Fruit fly (Drosophila melanogaster) whole organism, embryonic: ENCODE measurements around the gene Tg.
A peak's percentile ranks its signal among the peaks of the same experiment; 100 is the strongest.

ENCODE experiments used
- Ada2b ChIP-seq: fragments of 200-800 bp; sonication (Bioruptor generic); IDR thresholded peaks from 2 replicates; pipeline ENCODE4 v1.3.6; 2022; ENCODE audit warnings: missing biosample characterization, missing genetic modification characterization
- BtbVII ChIP-seq: fragments of 200-800 bp; sonication (Bioruptor generic); optimal IDR thresholded peaks from 3 replicates; lab custom pipeline; 2017; ENCODE audit warnings: missing biosample characterization, mild to moderate bottlenecking, missing genetic modification characterization
- CG11085 ChIP-seq: fragments of 200-800 bp; sonication (Bioruptor generic); IDR thresholded peaks from 2 replicates; pipeline ENCODE4 v1.3.6; 2022; ENCODE audit warnings: missing biosample characterization, missing genetic modification characterization
- CG11398 ChIP-seq: fragments of 200-800 bp; sonication (Bioruptor generic); optimal IDR thresholded peaks from 2 replicates; lab custom pipeline; 2016; ENCODE audit warnings: missing biosample characterization, missing genetic modification characterization
- CG11456 ChIP-seq: fragments of 200-800 bp; sonication (Bioruptor generic); IDR thresholded peaks from 3 replicates; pipeline ENCODE4 v1.3.6; 2022; ENCODE audit warnings: missing biosample characterization, missing genetic modification characterization
- CG12391 ChIP-seq: fragments of 200-800 bp; sonication (Bioruptor generic); optimal IDR thresholded peaks from 3 replicates; lab custom pipeline; 2018; ENCODE audit warnings: missing biosample characterization, mild to moderate bottlenecking, missing genetic modification characterization, moderate library complexity
- CG13287 ChIP-seq: fragments of 200-800 bp; sonication (Bioruptor generic); IDR thresholded peaks from 2 replicates; pipeline ENCODE4 v1.3.6; 2022; ENCODE audit warnings: missing biosample characterization, missing genetic modification characterization; ENCODE audit not compliant: partially characterized antibody
- CG14965 ChIP-seq: fragments of 200-800 bp; sonication (Bioruptor generic); optimal IDR thresholded peaks from 2 replicates; lab custom pipeline; 2016; ENCODE audit warnings: missing biosample characterization, missing genetic modification characterization, borderline replicate concordance
- CG15073 ChIP-seq: fragments of 200-800 bp; sonication (Bioruptor generic); optimal IDR thresholded peaks from 2 replicates; lab custom pipeline; 2016; ENCODE audit warnings: missing biosample characterization, missing genetic modification characterization
- CG15514 ChIP-seq: fragments of 200-800 bp; sonication (Bioruptor generic); optimal IDR thresholded peaks from 3 replicates; lab custom pipeline; 2017; ENCODE audit warnings: missing biosample characterization, missing genetic modification characterization, mild to moderate bottlenecking, moderate library complexity, missing genetic modification reagents
- CG17385 ChIP-seq: fragments of 200-800 bp; sonication (Bioruptor generic); optimal IDR thresholded peaks from 3 replicates; lab custom pipeline; 2018; ENCODE audit warnings: missing biosample characterization, mild to moderate bottlenecking, missing genetic modification characterization
- CG17612 ChIP-seq: fragments of 200-800 bp; sonication (Bioruptor generic); IDR thresholded peaks from 2 replicates; pipeline ENCODE4 v1.3.6; 2022; ENCODE audit warnings: missing biosample characterization, missing genetic modification characterization
- CG1832 ChIP-seq: fragments of 200-800 bp; sonication (Bioruptor generic); optimal IDR thresholded peaks from 2 replicates; lab custom pipeline; 2017; ENCODE audit warnings: missing biosample characterization, mild to moderate bottlenecking, missing genetic modification characterization, inconsistent platforms
- CG18476 ChIP-seq: fragments of 200-800 bp; sonication (Bioruptor generic); optimal IDR thresholded peaks from 2 replicates; lab custom pipeline; 2016; ENCODE audit warnings: missing biosample characterization, mild to moderate bottlenecking, missing genetic modification characterization
- CG4424 ChIP-seq: fragments of 200-800 bp; sonication (Bioruptor generic); optimal IDR thresholded peaks from 3 replicates; lab custom pipeline; 2016; ENCODE audit warnings: missing biosample characterization, missing genetic modification characterization
- CG5953 ChIP-seq: fragments of 200-800 bp; sonication (Bioruptor generic); IDR thresholded peaks from 2 replicates; pipeline ENCODE4 v1.3.6; 2022; ENCODE audit warnings: missing biosample characterization, missing genetic modification characterization
- CG6654 ChIP-seq: fragments of 200-800 bp; sonication (Bioruptor generic); optimal IDR thresholded peaks from 2 replicates; lab custom pipeline; 2017; ENCODE audit warnings: missing biosample characterization, mild to moderate bottlenecking, missing genetic modification characterization
- CG7357 ChIP-seq: fragments of 200-800 bp; sonication (Bioruptor generic); IDR thresholded peaks from 3 replicates; pipeline ENCODE4 v1.3.6; 2022; ENCODE audit warnings: missing biosample characterization, missing genetic modification characterization
- CG9215 ChIP-seq: fragments of 200-800 bp; sonication (Bioruptor generic); IDR thresholded peaks from 2 replicates; pipeline ENCODE4 v1.3.6; 2022; ENCODE audit warnings: missing biosample characterization, missing genetic modification characterization
- CG9797 ChIP-seq: fragments of 200-800 bp; sonication (Bioruptor generic); optimal IDR thresholded peaks from 3 replicates; lab custom pipeline; 2018; ENCODE audit warnings: missing biosample characterization, mild to moderate bottlenecking, missing genetic modification characterization
- D19B ChIP-seq: fragments of 200-800 bp; sonication (Bioruptor generic); optimal IDR thresholded peaks from 2 replicates; lab custom pipeline; 2017; ENCODE audit warnings: missing biosample characterization, mild to moderate bottlenecking, missing genetic modification characterization
- E2f1 ChIP-seq: fragments of 200-800 bp; sonication (Bioruptor generic); IDR thresholded peaks from 2 replicates; pipeline ENCODE4 v1.3.6; 2022; ENCODE audit warnings: missing biosample characterization, missing genetic modification characterization
- HLHmδ ChIP-seq: fragments of 200-800 bp; sonication (Bioruptor generic); optimal IDR thresholded peaks from 2 replicates; lab custom pipeline; 2018; ENCODE audit warnings: missing biosample characterization, mild to moderate bottlenecking, missing genetic modification characterization, moderate library complexity
- Hand ChIP-seq: fragments of 200-800 bp; sonication (Bioruptor generic); optimal IDR thresholded peaks from 2 replicates; lab custom pipeline; 2017; ENCODE audit warnings: mild to moderate bottlenecking, missing biosample characterization, missing genetic modification reagents, missing genetic modification characterization
- Jarid2 ChIP-seq: fragments of 200-800 bp; sonication (Bioruptor generic); optimal IDR thresholded peaks from 3 replicates; lab custom pipeline; 2017; ENCODE audit warnings: mild to moderate bottlenecking, missing biosample characterization, missing genetic modification reagents, missing genetic modification characterization
- Lhr ChIP-seq: fragments of 200-800 bp; sonication (Bioruptor generic); optimal IDR thresholded peaks from 3 replicates; lab custom pipeline; 2017; ENCODE audit warnings: mild to moderate bottlenecking, missing biosample characterization, missing genetic modification reagents, missing genetic modification characterization
- Med ChIP-seq: fragments of 200-800 bp; sonication (Bioruptor generic); peaks from one replicate; lab custom pipeline; 2016; ENCODE audit warnings: missing biosample characterization, missing genetic modification characterization, mild to moderate bottlenecking, inconsistent platforms, moderate library complexity
- Nf-YA ChIP-seq: fragments of 200-800 bp; sonication (Bioruptor generic); IDR thresholded peaks from 2 replicates; pipeline ENCODE4 v1.3.6; 2022; ENCODE audit warnings: missing biosample characterization, missing genetic modification characterization
- Pdp1 ChIP-seq, 2 experiments: fragments of 200-800 bp; sonication (Bioruptor generic); optimal IDR thresholded peaks; 3 replicates each; lab custom pipeline; 2016; ENCODE audit warnings: missing biosample characterization in 2 of 2, missing genetic modification characterization in 2 of 2, mild to moderate bottlenecking in 1 of 2, moderate library complexity in 1 of 2
- Six4 ChIP-seq: fragments of 200-800 bp; sonication (Bioruptor generic); optimal IDR thresholded peaks from 2 replicates; lab custom pipeline; 2016; ENCODE audit warnings: missing biosample characterization, missing genetic modification characterization
- Tbp ChIP-seq: fragments of >200 bp; optimal IDR thresholded peaks from 2 replicates; lab custom pipeline; 2018; ENCODE audit warnings: missing biosample characterization, missing genetic modification characterization
- ab ChIP-seq: fragments of 200-800 bp; sonication (Bioruptor generic); optimal IDR thresholded peaks from 2 replicates; lab custom pipeline; 2016; ENCODE audit warnings: missing biosample characterization, missing genetic modification characterization
- abd-A ChIP-seq: fragments of 200-800 bp; sonication (Bioruptor generic); optimal IDR thresholded peaks from 3 replicates; lab custom pipeline; 2019; ENCODE audit warnings: missing biosample characterization, mild to moderate bottlenecking, missing genetic modification characterization, moderate library complexity
- ato ChIP-seq: fragments of 200-800 bp; sonication (Bioruptor generic); IDR thresholded peaks from 2 replicates; pipeline ENCODE4 v1.3.6; 2022; ENCODE audit warnings: missing biosample characterization, missing genetic modification characterization; ENCODE audit not compliant: partially characterized antibody
- cg ChIP-seq: fragments of 200-800 bp; sonication (Bioruptor generic); optimal IDR thresholded peaks from 3 replicates; lab custom pipeline; 2019; ENCODE audit warnings: missing biosample characterization, mild to moderate bottlenecking, missing genetic modification characterization, moderate library complexity
- chif ChIP-seq, 2 experiments: fragments of 200-800 bp; sonication (Bioruptor generic); optimal IDR thresholded peaks; 3 replicates each; lab custom pipeline; 2016; ENCODE audit warnings: missing biosample characterization in 2 of 2, missing genetic modification characterization in 2 of 2
- crc ChIP-seq: fragments of 200-800 bp; sonication (Bioruptor generic); optimal IDR thresholded peaks from 2 replicates; lab custom pipeline; 2016; ENCODE audit warnings: missing biosample characterization, missing genetic modification characterization
- fru ChIP-seq: fragments of >200 bp; optimal IDR thresholded peaks from 2 replicates; lab custom pipeline; 2017
- gem ChIP-seq: fragments of 200-800 bp; sonication (Bioruptor generic); optimal IDR thresholded peaks from 2 replicates; lab custom pipeline; 2019; ENCODE audit warnings: missing biosample characterization, mild to moderate bottlenecking, missing genetic modification characterization, moderate library complexity
- hb ChIP-seq: fragments of 200-800 bp; sonication (Bioruptor generic); IDR thresholded peaks from 3 replicates; pipeline ENCODE4 v1.3.6; 2022; ENCODE audit warnings: missing biosample characterization, missing genetic modification characterization; ENCODE audit not compliant: partially characterized antibody
- hth ChIP-seq: fragments of >200 bp; optimal IDR thresholded peaks from 2 replicates; lab custom pipeline; 2017; ENCODE audit warnings: inconsistent platforms
- klu ChIP-seq: fragments of 200-800 bp; sonication (Bioruptor generic); IDR thresholded peaks from 2 replicates; pipeline ENCODE4 v1.3.6; 2022; ENCODE audit warnings: missing biosample characterization, missing genetic modification characterization
- knrl ChIP-seq: fragments of 200-800 bp; sonication (Bioruptor generic); IDR thresholded peaks from 3 replicates; pipeline ENCODE4 v1.3.6; 2022; ENCODE audit warnings: missing biosample characterization, missing genetic modification characterization; ENCODE audit not compliant: partially characterized antibody
- nmo ChIP-seq: fragments of 200-800 bp; sonication (Bioruptor generic); optimal IDR thresholded peaks from 2 replicates; lab custom pipeline; 2018; ENCODE audit warnings: missing biosample characterization, mild to moderate bottlenecking, missing genetic modification characterization, moderate library complexity
- pho ChIP-seq: fragments of 200-800 bp; sonication (Bioruptor generic); optimal IDR thresholded peaks from 2 replicates; lab custom pipeline; 2016; ENCODE audit warnings: missing biosample characterization, missing genetic modification characterization
- psq ChIP-seq: fragments of 200-800 bp; sonication (Bioruptor generic); optimal IDR thresholded peaks from 2 replicates; lab custom pipeline; 2017; ENCODE audit warnings: missing biosample characterization, missing genetic modification characterization
- pzg ChIP-seq: fragments of 200-800 bp; sonication (Bioruptor generic); optimal IDR thresholded peaks from 3 replicates; lab custom pipeline; 2018; ENCODE audit warnings: missing biosample characterization, mild to moderate bottlenecking, missing genetic modification characterization, moderate library complexity
- sima ChIP-seq: fragments of 200-800 bp; sonication (Bioruptor generic); optimal IDR thresholded peaks from 2 replicates; lab custom pipeline; 2016; ENCODE audit warnings: missing biosample characterization, missing genetic modification characterization
- tin ChIP-seq: fragments of 200-800 bp; sonication (Bioruptor generic); optimal IDR thresholded peaks from 3 replicates; lab custom pipeline; 2016; ENCODE audit warnings: missing biosample characterization, missing genetic modification characterization

Gene Tg

dm6 chr2L:8001694-8002627 lies 9.2 kb upstream of the Tg start (continued):
- TF ChIP-seq ato (GFP tag; lab: Robert Waterston, UW) (no peak), CG11456 (GFP tag; lab: Robert Waterston, UW) (peak; percentile 77), CG15514 (GFP tag; lab: Kevin White, UChicago) (peak; percentile 72), Nf-YA (peak; percentile 62), BtbVII (GFP tag; lab: Kevin White, UChicago) (peak; percentile 91), Pdp1 (GFP tag; optimal IDR thresholded peaks at IDR 0.05; lab: Kevin White, UChicago) (peak; percentile 73 to 80), hth (lab: Kevin White, UChicago) (no peak), pzg (GFP tag; lab: Kevin White, UChicago) (no peak), tin (GFP tag; lab: Kevin White, UChicago) (peak; percentile 89), crc (peak; percentile 69), gem (tag; lab: Kevin White, UChicago) (peak; percentile 94), pho (GFP tag; lab: Kevin White, UChicago) (peak; percentile 84), Hand (GFP tag; lab: Kevin White, UChicago) (peak; percentile 79), Jarid2 (GFP tag; lab: Kevin White, UChicago) (peak; percentile 71), CG13287 (GFP tag; lab: Robert Waterston, UW) (no peak), Lhr (GFP tag; lab: Kevin White, UChicago) (peak; percentile 52), knrl (GFP tag; lab: Robert Waterston, UW) (no peak), Ada2b (GFP tag; lab: Robert Waterston, UW) (peak; percentile 90), CG11085 (peak; percentile 52), CG4424 (peak; percentile 93), nmo (peak; percentile 94), cg (GFP tag; lab: Kevin White, UChicago) (no peak), E2f1 (GFP tag; lab: Robert Waterston, UW) (peak; percentile 71), fru (lab: Kevin White, UChicago) (no peak), ab (GFP tag; lab: Kevin White, UChicago) (peak; percentile 35), CG11398 (GFP tag; lab: Kevin White, UChicago) (peak; percentile 46), CG9797 (GFP tag; lab: Kevin White, UChicago) (peak; percentile 4), CG14965 (GFP tag; lab: Kevin White, UChicago) (no peak), abd-A (tag; lab: Kevin White, UChicago) (peak; percentile 64), klu (GFP tag; lab: Robert Waterston, UW) (peak; percentile 79), CG7357 (peak; percentile 78), CG1832 (GFP tag; lab: Kevin White, UChicago) (no peak), D19B (peak; percentile 77), CG17612 (GFP tag; lab: Robert Waterston, UW) (peak; percentile 54; the same call in 1 of the 2 replicates), CG6654 (GFP tag; lab: Kevin White, UChicago) (peak; percentile 68), chif (GFP tag; optimal IDR thresholded peaks at IDR 0.05; lab: Kevin White, UChicago) (peak; percentile 83 to 84), HLHmδ (GFP tag; lab: Kevin White, UChicago) (no peak), hb (GFP tag; lab: Robert Waterston, UW) (no peak), psq (GFP tag; lab: Kevin White, UChicago) (peak; percentile 52), sima (GFP tag; lab: Kevin White, UChicago) (peak; percentile 58), Six4 (GFP tag; lab: Kevin White, UChicago) (peak; percentile 75), CG18476 (GFP tag; lab: Kevin White, UChicago) (peak; percentile 86), Med (peak; percentile 93), CG12391 (tag; lab: Kevin White, UChicago) (peak; percentile 88), CG17385 (GFP tag; lab: Kevin White, UChicago) (peak; percentile 87), CG5953 (GFP tag; lab: Robert Waterston, UW) (peak; percentile 68), CG9215 (GFP tag; lab: Robert Waterston, UW) (peak; percentile 81), Tbp (GFP tag; lab: Kevin White, UChicago) (no peak), CG15073 (GFP tag; lab: Kevin White, UChicago) (no peak)
